Fruit fly (Drosophila melanogaster) whole organism, wandering third instar larva: ENCODE measurements around the gene Rlip.

Experiments
- Abd-B ChIP-seq: fragments of >200 bp; optimal IDR thresholded peaks from 2 replicates; lab custom pipeline; 2017; ENCODE audit warnings: missing biosample characterization, missing genetic modification characterization
- CG9705 ChIP-seq: fragments of 200-800 bp; sonication (Bioruptor generic); optimal IDR thresholded peaks from 2 replicates; lab custom pipeline; 2018; ENCODE audit warnings: missing biosample characterization, mild to moderate bottlenecking, missing genetic modification characterization
- CrebA ChIP-seq: fragments of 200-800 bp; sonication (Bioruptor generic); optimal IDR thresholded peaks from 2 replicates; lab custom pipeline; 2016; ENCODE audit warnings: missing biosample characterization, mild to moderate bottlenecking, missing genetic modification characterization, borderline replicate concordance
- GATAd ChIP-seq: sonication (Bioruptor generic); optimal IDR thresholded peaks from 2 replicates; lab custom pipeline; 2016; ENCODE audit warnings: missing biosample characterization, missing genetic modification characterization
- Hr78 ChIP-seq: fragments of >200 bp; optimal IDR thresholded peaks from 2 replicates; lab custom pipeline; 2017; ENCODE audit warnings: missing biosample characterization, missing genetic modification characterization
- Hr83 ChIP-seq: fragments of 200-300 bp; sonication (Bioruptor generic); optimal IDR thresholded peaks from 2 replicates; lab custom pipeline; 2016; ENCODE audit warnings: missing biosample characterization, mild to moderate bottlenecking, missing genetic modification characterization, moderate library complexity; ENCODE audit not compliant: poor library complexity, severe bottlenecking
- Mio ChIP-seq: sonication (Bioruptor generic); optimal IDR thresholded peaks from 2 replicates; lab custom pipeline; 2016; ENCODE audit warnings: missing biosample characterization, missing genetic modification characterization
- Myc ChIP-seq: fragments of >200 bp; optimal IDR thresholded peaks from 2 replicates; lab custom pipeline; 2017
- N ChIP-seq: fragments of >200 bp; optimal IDR thresholded peaks from 2 replicates; lab custom pipeline; 2018; ENCODE audit warnings: missing biosample characterization, missing external identifiers, missing genetic modification characterization
- OdsH ChIP-seq: fragments of 200-800 bp; sonication (Bioruptor generic); optimal IDR thresholded peaks from 2 replicates; lab custom pipeline; 2016; ENCODE audit warnings: missing biosample characterization, mild to moderate bottlenecking, missing genetic modification characterization
- Rel ChIP-seq, 2 experiments: fragments of 200-800 bp; sonication (Bioruptor generic) in 1 of 2; optimal IDR thresholded peaks; 2 replicates in 1 of 2; 3 replicates in 1 of 2; lab custom pipeline; 2016 to 2019; ENCODE audit warnings: mild to moderate bottlenecking in 2 of 2, missing biosample characterization in 2 of 2, missing genetic modification characterization in 2 of 2, moderate library complexity in 1 of 2
- Sp1 ChIP-seq: fragments of 200-800 bp; sonication (Bioruptor generic); optimal IDR thresholded peaks from 3 replicates; lab custom pipeline; 2019; ENCODE audit warnings: missing biosample characterization, mild to moderate bottlenecking, missing genetic modification characterization, moderate library complexity
- Vsx2 ChIP-seq: fragments of 200-300, 225-300 bp; sonication (Bioruptor generic); optimal IDR thresholded peaks from 2 replicates; lab custom pipeline; 2018; ENCODE audit warnings: missing biosample characterization, missing genetic modification characterization; ENCODE audit not compliant: partially characterized antibody
- br ChIP-seq: fragments of 200-800 bp; sonication (Bioruptor generic); optimal IDR thresholded peaks from 2 replicates; lab custom pipeline; 2016; ENCODE audit warnings: missing biosample characterization, missing genetic modification characterization
- dl ChIP-seq, 2 experiments: fragments of 175-275, 200-275 bp in 1 of 2; fragments of 200-275 bp in 1 of 2; sonication (Bioruptor generic); optimal IDR thresholded peaks; lab custom pipeline; 2018; ENCODE audit warnings: mild to moderate bottlenecking in 2 of 2, missing biosample characterization in 2 of 2, missing genetic modification characterization in 2 of 2, moderate library complexity in 2 of 2; ENCODE audit not compliant: partially characterized antibody in 2 of 2, insufficient read depth in 1 of 2
- jim ChIP-seq: fragments of 175-275, 200-325 bp; sonication (Bioruptor generic); optimal IDR thresholded peaks from 2 replicates; lab custom pipeline; 2016; ENCODE audit warnings: missing biosample characterization, mild to moderate bottlenecking, missing genetic modification characterization
- lola ChIP-seq: fragments of >200 bp; optimal IDR thresholded peaks from 2 replicates; lab custom pipeline; 2017; ENCODE audit warnings: missing biosample characterization, missing genetic modification characterization
- sage ChIP-seq: fragments of 200-800 bp; sonication (Bioruptor generic); optimal IDR thresholded peaks from 2 replicates; lab custom pipeline; 2016; ENCODE audit warnings: missing biosample characterization, mild to moderate bottlenecking, missing genetic modification characterization
- usp ChIP-seq: fragments of >200 bp; optimal IDR thresholded peaks from 2 replicates; lab custom pipeline; 2017; ENCODE audit warnings: missing biosample characterization, missing genetic modification characterization

The Rlip gene

DNA sequence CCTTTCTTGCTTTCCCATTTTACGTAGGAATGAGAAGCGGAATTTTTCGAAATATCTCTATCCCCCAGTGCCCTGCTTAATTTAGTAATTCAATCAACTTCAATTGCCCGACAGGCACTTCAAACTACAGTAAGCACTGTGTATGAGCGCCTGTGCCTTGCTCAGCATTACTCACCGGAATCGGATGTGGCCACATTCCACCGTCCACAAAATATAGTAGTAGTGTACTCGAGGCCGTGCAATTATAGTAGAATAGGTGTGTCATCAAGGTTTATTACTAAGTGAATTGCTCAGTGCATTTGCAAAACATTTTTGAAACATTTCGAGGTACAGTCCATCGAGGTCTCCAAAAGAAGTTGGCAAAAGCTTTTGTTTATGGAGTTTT lies 48.2 kb downstream of the Rlip start:
- TF ChIP-seq Hr83 (GFP tag; lab: Kevin White, UChicago) (no peak), Sp1 (no peak), CrebA (no peak), usp (no peak), CG9705 (GFP tag; lab: Kevin White, UChicago) (no peak)

- TF ChIP-seq Hr78 (GFP tag; lab: Kevin White, UChicago) (no peak), Abd-B (GFP tag; lab: Kevin White, UChicago) (no peak), OdsH (GFP tag; lab: Kevin White, UChicago) (no peak), CG9705 (GFP tag; lab: Kevin White, UChicago) (no peak), sage (GFP tag; lab: Kevin White, UChicago) (no peak), dl (GFP tag; optimal IDR thresholded peaks at IDR 0.05; lab: Kevin White, UChicago; ENCODE audit: insufficient read depth in 1 of 2, partially characterized antibody in 2 of 2) (no peak), N (no peak), Mio (GFP tag; lab: Kevin White, UChicago) (no peak), Hr83 (GFP tag; lab: Kevin White, UChicago) (no peak), GATAd (GFP tag; lab: Kevin White, UChicago) (no peak), Rel (GFP tag; optimal IDR thresholded peaks at IDR 0.05; lab: Kevin White, UChicago) (no peak), Rel (tag; optimal IDR thresholded peaks at IDR 0.05; lab: Kevin White, UChicago) (no peak)
Observed at dm6 chr3R:21066469-21067284, 49.2 kb downstream of the Rlip start.

DNA sequence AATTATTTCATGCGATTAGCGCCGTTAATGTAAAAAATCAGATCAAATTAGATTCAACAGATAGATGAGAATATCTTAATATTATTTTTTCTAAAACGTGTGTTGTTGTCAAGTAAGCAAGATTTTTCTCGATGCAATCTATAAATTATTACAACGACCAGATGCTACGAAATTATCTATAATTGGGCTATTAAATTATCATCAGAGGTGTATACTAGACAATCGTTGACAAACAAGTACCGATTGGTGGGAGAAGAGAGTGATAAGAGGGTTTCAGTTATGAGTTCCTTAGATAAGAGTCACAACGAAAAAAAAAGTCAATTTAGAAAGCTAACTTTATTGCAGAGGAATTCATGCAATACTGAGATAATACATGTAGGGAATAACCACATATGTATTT lies 50.1 kb downstream of the Rlip start:
- peak; percentile 34 for TF ChIP-seq br (GFP tag; lab: Kevin White, UChicago)
- TF ChIP-seq jim (GFP tag; lab: Kevin White, UChicago) = no peak

DNA sequence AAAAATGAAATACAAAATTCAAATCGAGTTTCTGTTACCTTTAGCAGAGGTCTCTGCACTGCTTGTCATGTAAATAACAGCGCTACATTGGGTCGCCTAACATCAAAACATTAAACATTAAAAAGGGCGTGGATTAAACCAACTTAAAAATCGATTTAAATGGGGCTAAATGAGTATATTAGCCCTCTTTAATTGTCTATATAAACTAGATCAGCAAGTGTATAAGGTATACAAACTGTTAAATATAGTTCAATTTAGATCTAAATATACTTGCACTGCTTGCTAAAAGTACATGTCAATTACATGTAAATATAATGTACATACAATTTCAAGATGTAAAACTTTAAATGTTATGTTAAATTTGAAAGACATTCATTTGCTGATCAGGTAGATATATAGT lies 52.3 kb downstream of the Rlip start:
- TF ChIP-seq Vsx2 (GFP tag; lab: Kevin White, UChicago) (no peak), Myc (lab: Kevin White, UChicago) (peak; percentile 17), lola (GFP tag; lab: Kevin White, UChicago) (no peak), Rel (GFP tag; optimal IDR thresholded peaks at IDR 0.05; lab: Kevin White, UChicago) (no peak), Rel (tag; optimal IDR thresholded peaks at IDR 0.05; lab: Kevin White, UChicago) (no peak)
- TF ChIP-seq, all 38 proteins: peak for 1
